Fruit fly (Drosophila melanogaster): ENCODE data around the gene CG15332.

DNA sequence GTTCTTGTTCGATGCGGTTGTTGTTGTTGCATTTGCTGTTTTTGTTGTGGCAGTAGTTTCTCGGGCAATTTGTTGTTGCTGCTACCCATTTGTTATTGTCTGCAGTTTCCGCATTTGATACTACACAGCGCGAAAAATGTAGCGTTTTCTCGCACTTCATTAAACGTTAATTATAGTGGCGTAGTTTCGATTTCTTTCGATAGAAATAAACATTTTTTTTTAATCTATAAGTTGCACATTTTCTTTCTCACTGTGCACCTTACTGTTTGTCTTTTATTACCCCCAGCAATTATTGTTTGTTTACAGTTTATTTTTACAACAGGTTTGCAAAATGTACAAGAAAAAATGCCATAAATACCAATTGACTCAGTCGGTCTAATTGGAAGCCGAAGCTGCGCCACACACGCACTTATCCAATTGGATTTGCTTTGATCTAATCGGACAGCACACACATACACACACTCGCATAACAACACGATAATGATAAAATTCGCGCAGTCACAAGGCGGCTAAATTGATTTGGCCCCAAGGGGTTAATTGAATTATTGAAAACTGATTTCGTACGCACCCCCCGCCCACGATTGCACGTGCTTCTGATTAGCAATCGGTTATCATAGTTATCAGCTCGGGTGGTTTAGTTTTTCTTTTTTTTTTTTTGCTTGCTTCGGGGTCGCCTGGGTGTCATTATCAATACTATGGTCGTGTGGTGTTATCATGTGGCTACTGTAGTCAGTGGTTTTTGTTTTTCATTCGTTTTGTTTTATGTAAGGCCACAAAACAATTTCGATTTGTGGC is 10.2 kb upstream of the CG15332 start:
- TF ChIP-seq toe (GFP tag; optimal IDR thresholded peaks at IDR 0.05) (no peak), kay (GFP tag; ENCODE audit: borderline replicate concordance) (no peak), cnc (optimal IDR thresholded peaks at IDR 0.05) (no peak), Hr96 (GFP tag; optimal IDR thresholded peaks at IDR 0.05) (no peak), tj (GFP tag; optimal IDR thresholded peaks at IDR 0.05) (peak; percentile 17), CG11617 (GFP tag; optimal IDR thresholded peaks at IDR 0.05) (no peak)

Measured in whole organism, adult.